Fruit fly (Drosophila melanogaster): ENCODE results near the gene CG5447.

CG5447 gene

DNA sequence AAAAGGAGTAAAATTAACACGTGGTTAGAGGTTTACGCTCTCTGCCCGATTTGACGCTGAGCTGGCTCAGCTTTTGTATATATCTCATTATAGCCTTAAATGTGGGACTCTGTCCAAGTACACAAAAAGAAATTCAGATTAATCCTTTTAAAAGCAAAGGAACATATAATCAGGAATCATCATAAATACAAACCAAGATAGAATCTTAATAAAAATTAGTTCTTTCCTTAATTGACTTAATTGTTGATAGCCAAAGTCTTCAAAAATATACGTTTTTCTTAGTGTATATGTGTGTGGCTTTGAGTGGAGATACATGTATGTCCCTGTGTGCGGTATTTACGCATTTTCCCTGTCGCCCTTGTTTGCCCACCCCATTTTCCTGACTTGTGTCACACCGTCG is 41.9 kb downstream of the CG5447 start:
- TF ChIP-seq Sp1 (GFP tag; optimal IDR thresholded peaks at IDR 0.05) (no peak), HLH106 (tag; optimal IDR thresholded peaks at IDR 0.05) (peak; percentile 1)

DNA sequence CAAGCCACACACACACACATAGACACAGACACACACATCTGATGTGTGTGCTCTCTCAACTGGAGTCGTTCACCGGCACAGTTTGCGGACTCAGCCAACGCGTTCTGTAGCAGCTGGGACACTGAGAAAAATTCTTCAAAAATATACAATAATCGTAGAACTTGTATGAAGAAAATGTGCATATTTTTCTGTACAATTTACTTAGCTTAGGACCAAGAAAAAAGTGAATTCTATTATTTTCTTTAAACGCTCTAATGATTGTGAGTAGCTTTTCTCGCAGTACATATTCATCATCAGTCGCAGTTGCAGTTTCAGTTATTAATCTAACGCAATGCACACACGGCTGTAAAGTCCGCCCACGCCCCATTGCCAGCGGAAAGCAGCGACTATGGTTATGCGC is 44.0 kb downstream of the CG5447 start:
- TF ChIP-seq foxo (GFP tag; optimal IDR thresholded peaks at IDR 0.05) (peak in 1 of 2 experiments; percentile 38), h (GFP tag; optimal IDR thresholded peaks at IDR 0.05) (peak; percentile 35), Hr83 (GFP tag; optimal IDR thresholded peaks at IDR 0.05; ENCODE audit: poor library complexity, severe bottlenecking) (no peak), HLH106 (tag; optimal IDR thresholded peaks at IDR 0.05) (peak; percentile 1), sage (GFP tag; optimal IDR thresholded peaks at IDR 0.05) (no peak), fru (GFP tag; optimal IDR thresholded peaks at IDR 0.05) (peak; percentile 36)

DNA sequence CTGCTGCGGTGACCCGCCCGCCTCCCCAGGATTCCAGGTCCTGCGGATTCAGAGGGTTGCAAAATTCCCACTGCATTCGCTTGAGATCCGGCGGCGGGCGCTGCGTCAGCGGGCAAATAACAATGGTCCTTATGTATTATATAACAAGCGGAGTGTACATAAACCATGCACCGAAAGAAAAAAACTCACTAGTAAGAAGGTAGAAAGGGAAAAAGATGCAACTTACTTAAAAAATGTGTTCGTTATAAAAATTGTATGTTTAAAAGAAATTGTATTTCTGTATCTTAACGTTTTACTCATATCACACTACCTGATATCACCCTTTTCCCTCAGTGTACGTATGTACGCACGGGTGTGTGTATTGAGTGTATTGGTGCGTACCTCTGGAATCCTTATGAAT is 46.8 kb downstream of the CG5447 start:
- TF ChIP-seq dl (GFP tag; optimal IDR thresholded peaks at IDR 0.05; ENCODE audit: insufficient read depth in 1 of 2, partially characterized antibody in 2 of 2) (no peak), GATAd (GFP tag; optimal IDR thresholded peaks at IDR 0.05) (no peak), lola (GFP tag; optimal IDR thresholded peaks at IDR 0.05) (no peak), N (GFP tag; optimal IDR thresholded peaks at IDR 0.05) (no peak), Hnf4 (GFP tag; optimal IDR thresholded peaks at IDR 0.05) (peak; percentile 78), foxo (GFP tag; optimal IDR thresholded peaks at IDR 0.05) (peak in 1 of 2 experiments; percentile 87), OdsH (GFP tag; optimal IDR thresholded peaks at IDR 0.05) (peak; percentile 77), Sp1 (GFP tag; optimal IDR thresholded peaks at IDR 0.05) (peak; percentile 86), Jra (GFP tag; optimal IDR thresholded peaks at IDR 0.05) (peak; percentile 55), tai (GFP tag; optimal IDR thresholded peaks at IDR 0.05) (peak; percentile 68), woc (GFP tag; optimal IDR thresholded peaks at IDR 0.05) (peak; percentile 69), dmrt93B (GFP tag; optimal IDR thresholded peaks at IDR 0.05) (peak; percentile 66), sage (GFP tag; optimal IDR thresholded peaks at IDR 0.05) (peak; percentile 54), pan (optimal IDR thresholded peaks at IDR 0.05) (no peak), Dfd (GFP tag; optimal IDR thresholded peaks at IDR 0.05) (no peak), Hr78 (GFP tag; optimal IDR thresholded peaks at IDR 0.05) (no peak), psq (GFP tag; optimal IDR thresholded peaks at IDR 0.05) (peak; percentile 69), rgr (GFP tag; optimal IDR thresholded peaks at IDR 0.05) (peak; percentile 85), brk (GFP tag; optimal IDR thresholded peaks at IDR 0.05) (peak; percentile 72), h (GFP tag; optimal IDR thresholded peaks at IDR 0.05) (peak; percentile 87), Vsx2 (GFP tag; optimal IDR thresholded peaks at IDR 0.05; ENCODE audit: partially characterized antibody) (no peak), HLH106 (tag; optimal IDR thresholded peaks at IDR 0.05) (peak; percentile 83), Hr83 (GFP tag; optimal IDR thresholded peaks at IDR 0.05; ENCODE audit: poor library complexity, severe bottlenecking) (no peak), fru (GFP tag; optimal IDR thresholded peaks at IDR 0.05) (peak; percentile 85), CrebA (GFP tag; optimal IDR thresholded peaks at IDR 0.05; ENCODE audit: borderline replicate concordance) (no peak), CG9705 (GFP tag; optimal IDR thresholded peaks at IDR 0.05) (peak; percentile 67), CG32264 (GFP tag; optimal IDR thresholded peaks at IDR 0.05) (peak; percentile 44), sv (GFP tag; optimal IDR thresholded peaks at IDR 0.05) (no peak), Myc (optimal IDR thresholded peaks at IDR 0.05) (no peak), usp (GFP tag; optimal IDR thresholded peaks at IDR 0.05) (no peak), Dif (GFP tag; optimal IDR thresholded peaks at IDR 0.05; ENCODE audit: partially characterized antibody) (no peak), dsf (GFP tag; optimal IDR thresholded peaks at IDR 0.05; ENCODE audit: borderline replicate concordance) (no peak), jim (GFP tag; optimal IDR thresholded peaks at IDR 0.05) (no peak), Rel (GFP tag; optimal IDR thresholded peaks at IDR 0.05) (no peak), Rel (tag; optimal IDR thresholded peaks at IDR 0.05) (peak; percentile 48), br (GFP tag; optimal IDR thresholded peaks at IDR 0.05) (peak; percentile 79), Mio (GFP tag; optimal IDR thresholded peaks at IDR 0.05) (peak; percentile 9), ey (GFP tag; optimal IDR thresholded peaks at IDR 0.05) (peak; percentile 83), Abd-B (GFP tag; optimal IDR thresholded peaks at IDR 0.05) (no peak)
